Worm (Caenorhabditis elegans) whole organism, mixed stage, embryonic: ENCODE data around the gene H13N06.2.

Experiments
- blmp-1 ChIP-seq: fragments of 150-350 bp; optimal IDR thresholded peaks from 2 replicates; lab custom pipeline; 2014; ENCODE audit warnings: missing biosample characterization, missing genetic modification characterization
- ceh-39 ChIP-seq: fragments of 150-350 bp; optimal IDR thresholded peaks from 2 replicates; lab custom pipeline; 2014; ENCODE audit warnings: missing biosample characterization, missing genetic modification characterization
- ces-1 ChIP-seq: fragments of 150-350 bp; optimal IDR thresholded peaks from 2 replicates; lab custom pipeline; 2014; ENCODE audit warnings: missing biosample characterization, missing genetic modification reagents, missing genetic modification characterization
- ham-2 ChIP-seq: fragments of 200-800 bp; sonication (Bioruptor generic); optimal IDR thresholded peaks from 2 replicates; lab custom pipeline; 2018; ENCODE audit warnings: mild to moderate bottlenecking, missing genetic modification characterization, missing compliant biosample characterization
- mab-5 ChIP-seq: fragments of 150-350 bp; optimal IDR thresholded peaks from 2 replicates; lab custom pipeline; 2014; ENCODE audit warnings: missing biosample characterization, missing genetic modification characterization
- nhr-28 ChIP-seq: fragments of 150-350 bp; optimal IDR thresholded peaks from 2 replicates; lab custom pipeline; 2014; ENCODE audit warnings: missing biosample characterization, missing genetic modification characterization
- nhr-76 ChIP-seq: sonication (generic microtip); optimal IDR thresholded peaks from 2 replicates; lab custom pipeline; 2017; ENCODE audit warnings: missing biosample characterization, missing genetic modification characterization
- sem-2 ChIP-seq: fragments of 200-800 bp; sonication (Bioruptor generic); optimal IDR thresholded peaks from 2 replicates; lab custom pipeline; 2018; ENCODE audit warnings: mild to moderate bottlenecking, missing genetic modification characterization, missing compliant biosample characterization
- snpc-4 ChIP-seq: fragments of 150-350 bp; optimal IDR thresholded peaks from 2 replicates; lab custom pipeline; 2014; ENCODE audit warnings: missing biosample characterization, missing genetic modification characterization
- tbx-8 ChIP-seq: fragments of 200-800 bp; sonication (Bioruptor generic); optimal IDR thresholded peaks from 2 replicates; lab custom pipeline; 2018; ENCODE audit warnings: mild to moderate bottlenecking, missing genetic modification characterization, moderate library complexity, missing compliant biosample characterization
- unc-39 ChIP-seq: fragments of 150-350 bp; optimal IDR thresholded peaks from 2 replicates; lab custom pipeline; 2014; ENCODE audit warnings: missing biosample characterization, missing genetic modification characterization
- unc-62 ChIP-seq: fragments of 150-350 bp; optimal IDR thresholded peaks from 2 replicates; lab custom pipeline; 2014; ENCODE audit warnings: missing biosample characterization, missing genetic modification reagents, missing genetic modification characterization
- ztf-11 ChIP-seq: fragments of 150-350 bp; optimal IDR thresholded peaks from 2 replicates; lab custom pipeline; 2014; ENCODE audit warnings: missing biosample characterization, missing genetic modification characterization

ce11 chrX:15504795-15505194 is 16.9 kb downstream of the H13N06.2 start, which contains the start of gene tbh-1:
- TF ChIP-seq nhr-28 (no peak), snpc-4 (tag; lab: Kevin White, UChicago) (no peak), sem-2 (no peak), unc-62 (GFP tag; lab: Kevin White, UChicago) (no peak), unc-39 (tag; lab: Kevin White, UChicago) (no peak), ceh-39 (tag; lab: Kevin White, UChicago) (no peak), mab-5 (tag; lab: Kevin White, UChicago) (no peak), ztf-11 (tag; lab: Kevin White, UChicago) (no peak), ham-2 (GFP tag; lab: Kevin White, UChicago) (no peak), nhr-76 (tag; lab: Kevin White, UChicago) (no peak), ces-1 (no peak), blmp-1 (no peak), tbx-8 (GFP tag; lab: Kevin White, UChicago) (no peak)
